Fruit fly (Drosophila melanogaster) whole organism, prepupa: ENCODE results near the gene CG32036.

Experiments
- Blimp-1 ChIP-seq: fragments of 200-800 bp; sonication (Bioruptor generic); optimal IDR thresholded peaks from 3 replicates; lab custom pipeline; 2017; ENCODE audit warnings: missing biosample characterization, missing genetic modification characterization, mild to moderate bottlenecking, moderate library complexity, missing genetic modification reagents
- CG10631 ChIP-seq: fragments of 200-800 bp; sonication (Bioruptor generic); optimal IDR thresholded peaks from 2 replicates; lab custom pipeline; 2016; ENCODE audit warnings: missing biosample characterization, missing genetic modification characterization
- CG10669 ChIP-seq: fragments of 200-800 bp; sonication (Bioruptor generic); optimal IDR thresholded peaks from 3 replicates; lab custom pipeline; 2018; ENCODE audit warnings: missing biosample characterization, mild to moderate bottlenecking, missing genetic modification characterization, moderate library complexity
- CG11762 ChIP-seq: fragments of 200-800 bp; sonication (Bioruptor generic); optimal IDR thresholded peaks from 3 replicates; lab custom pipeline; 2016; ENCODE audit warnings: missing biosample characterization, missing genetic modification characterization; ENCODE audit not compliant: insufficient read depth
- CG11902 ChIP-seq: fragments of 200-800 bp; sonication (Bioruptor generic); optimal IDR thresholded peaks from 3 replicates; lab custom pipeline; 2016; ENCODE audit warnings: missing biosample characterization, missing genetic modification characterization
- CG1621 ChIP-seq: fragments of 200-800 bp; sonication (Bioruptor generic); optimal IDR thresholded peaks from 3 replicates; lab custom pipeline; 2018; ENCODE audit warnings: missing biosample characterization, mild to moderate bottlenecking, missing genetic modification characterization
- CG16779 ChIP-seq: fragments of 200-800 bp; sonication (Bioruptor generic); optimal IDR thresholded peaks from 3 replicates; lab custom pipeline; 2017; ENCODE audit warnings: missing biosample characterization, mild to moderate bottlenecking, missing genetic modification characterization
- CG3032 ChIP-seq: fragments of 200-800 bp; optimal IDR thresholded peaks from 2 replicates; lab custom pipeline; 2019; ENCODE audit warnings: missing biosample characterization, mild to moderate bottlenecking, missing genetic modification characterization, moderate library complexity
- CG31627 ChIP-seq: fragments of 200-800 bp; sonication (Bioruptor generic); optimal IDR thresholded peaks from 3 replicates; lab custom pipeline; 2016; ENCODE audit warnings: missing biosample characterization, missing genetic modification characterization
- CG34406 ChIP-seq: fragments of 200-800 bp; sonication (Bioruptor generic); optimal IDR thresholded peaks from 3 replicates; lab custom pipeline; 2016; ENCODE audit warnings: missing biosample characterization, missing genetic modification characterization
- CG3919 ChIP-seq: fragments of 200-800 bp; sonication (Bioruptor generic); optimal IDR thresholded peaks from 3 replicates; lab custom pipeline; 2016; ENCODE audit warnings: missing biosample characterization, missing genetic modification characterization
- CG6276 ChIP-seq: fragments of 200-800 bp; sonication (Bioruptor generic); optimal IDR thresholded peaks from 2 replicates; lab custom pipeline; 2017; ENCODE audit warnings: missing biosample characterization, mild to moderate bottlenecking, missing genetic modification characterization
- CG6792 ChIP-seq: fragments of 200-800 bp; sonication (Bioruptor generic); optimal IDR thresholded peaks from 3 replicates; lab custom pipeline; 2016; ENCODE audit warnings: missing biosample characterization, missing genetic modification characterization
- CG6808 ChIP-seq: fragments of 200-800 bp; sonication (Bioruptor generic); optimal IDR thresholded peaks from 3 replicates; lab custom pipeline; 2017; ENCODE audit warnings: missing biosample characterization, missing genetic modification characterization, mild to moderate bottlenecking, moderate library complexity, missing genetic modification reagents
- CG6854 ChIP-seq: fragments of 200-800 bp; sonication (Bioruptor generic); optimal IDR thresholded peaks from 2 replicates; lab custom pipeline; 2017; ENCODE audit warnings: missing biosample characterization, mild to moderate bottlenecking, missing genetic modification characterization
- CG7368 ChIP-seq: fragments of 200-800 bp; sonication (Bioruptor generic); optimal IDR thresholded peaks from 3 replicates; lab custom pipeline; 2016; ENCODE audit warnings: missing biosample characterization, missing genetic modification characterization
- CG8319 ChIP-seq: fragments of 200-800 bp; sonication (Bioruptor generic); optimal IDR thresholded peaks from 3 replicates; lab custom pipeline; 2016; ENCODE audit warnings: missing biosample characterization, missing genetic modification characterization
- CG8632 ChIP-seq: fragments of 200-800 bp; sonication (Bioruptor generic); optimal IDR thresholded peaks from 3 replicates; lab custom pipeline; 2016; ENCODE audit warnings: missing biosample characterization, missing genetic modification characterization
- CG9139 ChIP-seq: fragments of 200-800 bp; sonication (Bioruptor generic); optimal IDR thresholded peaks from 3 replicates; lab custom pipeline; 2017; ENCODE audit warnings: missing biosample characterization, mild to moderate bottlenecking, missing genetic modification characterization
- Eip75B ChIP-seq: fragments of 200-800 bp; sonication (Bioruptor generic); optimal IDR thresholded peaks from 3 replicates; lab custom pipeline; 2016; ENCODE audit warnings: missing biosample characterization, missing genetic modification characterization
- Eip78C ChIP-seq: fragments of 200-800 bp; sonication (Bioruptor generic); peaks from one replicate; lab custom pipeline; 2016; ENCODE audit warnings: missing biosample characterization, missing genetic modification characterization
- Eip93F ChIP-seq: fragments of 200-800 bp; sonication (Bioruptor generic); optimal IDR thresholded peaks from 2 replicates; lab custom pipeline; 2016; ENCODE audit warnings: missing biosample characterization, mild to moderate bottlenecking, missing genetic modification characterization
- Ets21C ChIP-seq: fragments of 200-800 bp; sonication (Bioruptor generic); optimal IDR thresholded peaks from 3 replicates; lab custom pipeline; 2016; ENCODE audit warnings: missing biosample characterization, missing genetic modification characterization
- Ets96B ChIP-seq: fragments of 200-800 bp; optimal IDR thresholded peaks from 2 replicates; lab custom pipeline; 2019; ENCODE audit warnings: missing biosample characterization, mild to moderate bottlenecking, missing genetic modification characterization, moderate library complexity
- Gug ChIP-seq: fragments of 200-800 bp; sonication (Bioruptor generic); IDR thresholded peaks from 2 replicates; pipeline ENCODE4 v1.3.6; 2022; ENCODE audit warnings: missing biosample characterization, missing genetic modification characterization
- Hr38 ChIP-seq: sonication (Bioruptor generic); optimal IDR thresholded peaks from 2 replicates; lab custom pipeline; 2016; ENCODE audit warnings: missing biosample characterization, missing genetic modification characterization
- Hr39 ChIP-seq: fragments of 200-800 bp; sonication (Bioruptor generic); optimal IDR thresholded peaks from 2 replicates; lab custom pipeline; 2016; ENCODE audit warnings: missing biosample characterization, missing genetic modification characterization
- Hr4 ChIP-seq: fragments of 200-800 bp; sonication (Bioruptor generic); optimal IDR thresholded peaks from 3 replicates; lab custom pipeline; 2016; ENCODE audit warnings: missing biosample characterization, missing genetic modification characterization
- Lpt ChIP-seq: fragments of 200-800 bp; sonication (Bioruptor generic); optimal IDR thresholded peaks from 3 replicates; lab custom pipeline; 2016; ENCODE audit warnings: missing biosample characterization, missing genetic modification characterization
- Met ChIP-seq: fragments of 200-800 bp; sonication (Bioruptor generic); optimal IDR thresholded peaks from 3 replicates; lab custom pipeline; 2016; ENCODE audit warnings: missing biosample characterization, missing genetic modification characterization
- OdsH ChIP-seq: fragments of 200-800 bp; sonication (Bioruptor generic); optimal IDR thresholded peaks from 3 replicates; lab custom pipeline; 2016; ENCODE audit warnings: missing biosample characterization, missing genetic modification characterization
- Smox ChIP-seq: fragments of 200-800 bp; sonication (Bioruptor generic); optimal IDR thresholded peaks from 3 replicates; lab custom pipeline; 2016; ENCODE audit warnings: missing biosample characterization, missing genetic modification characterization
- Sox14 ChIP-seq: fragments of 200-800 bp; sonication (Bioruptor generic); optimal IDR thresholded peaks from 3 replicates; lab custom pipeline; 2016; ENCODE audit warnings: missing biosample characterization, missing genetic modification characterization
- Sox15 ChIP-seq: fragments of 200-800 bp; sonication (Bioruptor generic); optimal IDR thresholded peaks from 3 replicates; lab custom pipeline; 2016; ENCODE audit warnings: missing biosample characterization, missing genetic modification characterization
- cyc ChIP-seq: fragments of 200-800 bp; sonication (Bioruptor generic); optimal IDR thresholded peaks from 3 replicates; lab custom pipeline; 2016; ENCODE audit warnings: missing biosample characterization, missing genetic modification characterization
- dac ChIP-seq: fragments of 200-800 bp; sonication (Bioruptor generic); optimal IDR thresholded peaks from 2 replicates; lab custom pipeline; 2017; ENCODE audit warnings: missing biosample characterization, mild to moderate bottlenecking, missing genetic modification characterization
- dsx ChIP-seq: fragments of 200-800 bp; optimal IDR thresholded peaks from 3 replicates; lab custom pipeline; 2019; ENCODE audit warnings: missing biosample characterization, mild to moderate bottlenecking, missing genetic modification characterization, moderate library complexity; ENCODE audit not compliant: poor library complexity, severe bottlenecking
- eg ChIP-seq: fragments of 200-800 bp; sonication (Bioruptor generic); IDR thresholded peaks from 3 replicates; pipeline ENCODE4 v1.3.6; 2022; ENCODE audit warnings: missing biosample characterization, missing genetic modification characterization
- fd59A ChIP-seq: fragments of 200-800 bp; sonication (Bioruptor generic); optimal IDR thresholded peaks from 2 replicates; lab custom pipeline; 2017; ENCODE audit warnings: missing biosample characterization, mild to moderate bottlenecking, missing genetic modification characterization, missing genetic modification reagents
- fd85E ChIP-seq: fragments of 200-800 bp; sonication (Bioruptor generic); optimal IDR thresholded peaks from 3 replicates; lab custom pipeline; 2016; ENCODE audit warnings: missing biosample characterization, missing genetic modification characterization
- lz ChIP-seq: fragments of 200-800 bp; sonication (Bioruptor generic); optimal IDR thresholded peaks from 3 replicates; lab custom pipeline; 2016; ENCODE audit warnings: missing biosample characterization, missing genetic modification characterization
- pdm3 ChIP-seq: fragments of 200-800 bp; sonication (Bioruptor generic); optimal IDR thresholded peaks from 3 replicates; lab custom pipeline; 2016; ENCODE audit warnings: missing biosample characterization, missing genetic modification characterization
- spab ChIP-seq: fragments of 200-800 bp; sonication (Bioruptor generic); optimal IDR thresholded peaks from 2 replicates; lab custom pipeline; 2017; ENCODE audit warnings: missing biosample characterization, mild to moderate bottlenecking, missing genetic modification characterization, missing genetic modification reagents
- ss ChIP-seq, 2 experiments: fragments of 200-800 bp; sonication (Bioruptor generic); optimal IDR thresholded peaks; 2 replicates in 1 of 2; 3 replicates in 1 of 2; lab custom pipeline; 2017 to 2018; ENCODE audit warnings: mild to moderate bottlenecking in 2 of 2, missing biosample characterization in 2 of 2, missing genetic modification characterization in 2 of 2, moderate library complexity in 1 of 2
- svp ChIP-seq: fragments of 200-800 bp; sonication (Bioruptor generic); peaks from one replicate; lab custom pipeline; 2016; ENCODE audit warnings: missing biosample characterization, missing genetic modification characterization
- topi ChIP-seq: fragments of 200-800 bp; sonication (Bioruptor generic); optimal IDR thresholded peaks from 3 replicates; lab custom pipeline; 2016; ENCODE audit warnings: missing biosample characterization, missing genetic modification characterization
- vri ChIP-seq: fragments of 200-800 bp; sonication (Bioruptor generic); optimal IDR thresholded peaks from 3 replicates; lab custom pipeline; 2016; ENCODE audit warnings: missing biosample characterization, mild to moderate bottlenecking, missing genetic modification characterization

Gene CG32036

DNA sequence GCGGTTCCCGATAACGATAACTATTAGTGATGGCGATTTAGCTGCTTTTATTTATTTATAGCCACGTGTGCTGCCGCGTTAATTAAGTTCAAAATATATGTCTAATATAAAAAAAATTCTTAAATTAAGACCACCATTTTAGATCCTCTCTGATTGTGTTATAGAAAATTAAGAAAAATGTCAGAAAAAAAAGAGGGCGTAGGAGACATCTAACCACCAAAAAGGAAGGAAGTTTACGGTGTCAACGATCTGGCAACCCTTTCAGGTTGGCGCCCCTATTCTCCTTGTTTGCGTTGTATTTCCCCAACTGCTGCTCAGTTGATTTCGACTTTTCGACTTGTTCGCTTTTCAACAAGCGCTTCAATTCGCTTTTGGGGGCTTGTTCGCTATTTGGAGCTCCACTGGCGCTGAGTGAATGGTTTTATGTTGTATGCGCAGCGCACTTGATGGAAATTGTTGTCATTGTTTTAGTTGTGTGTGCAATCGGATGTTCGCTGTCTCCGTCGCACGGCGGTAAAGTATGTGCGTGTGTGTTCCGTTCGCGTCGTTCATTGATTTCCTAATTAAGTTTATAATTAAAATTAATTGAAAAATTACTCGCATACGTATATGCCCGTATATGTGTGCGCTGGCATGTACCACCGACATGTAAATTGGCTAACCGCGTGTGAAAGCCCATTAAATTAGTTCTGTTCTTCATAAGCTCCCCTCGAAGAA lies 28.1 kb downstream of the CG32036 start, which contains the start of the genes CG3434 and CG44838 (continued):
- TF ChIP-seq eg (GFP tag; lab: Robert Waterston, UW) (peak; percentile 75), CG6808 (peak; percentile 41), Sox14 (GFP tag; lab: Kevin White, UChicago) (peak; percentile 86), svp (GFP tag; lab: Kevin White, UChicago) (peak; percentile 90), CG11762 (GFP tag; lab: Kevin White, UChicago) (peak; percentile 20), pdm3 (peak; percentile 80), CG6854 (peak; percentile 53), Eip93F (GFP tag; lab: Kevin White, UChicago) (peak; percentile 69), Ets96B (tag; lab: Kevin White, UChicago) (peak; percentile 68)

dm6 chr3L:9457619-9458092 lies 31.4 kb downstream of the CG32036 start, which contains the start of gene CG3437:
TSS of gene CG3437 (minus strand) at chr3L:9457669.
- TF ChIP-seq Sox15 (GFP tag; lab: Kevin White, UChicago) (peak; percentile 99), CG3919 (GFP tag; lab: Kevin White, UChicago) (peak; percentile 99), CG7368 (GFP tag; lab: Kevin White, UChicago) (peak; percentile 98), CG16779 (tag; lab: Kevin White, UChicago) (peak; percentile 99), CG10631 (GFP tag; lab: Kevin White, UChicago) (peak; percentile 99), CG6276 (GFP tag; lab: Kevin White, UChicago) (peak; percentile 100), CG6792 (peak; percentile 99), CG6808 (peak; percentile 99), Ets21C (GFP tag; lab: Kevin White, UChicago) (peak; percentile 99), CG10669 (GFP tag; lab: Kevin White, UChicago) (peak; percentile 99), CG11902 (peak; percentile 99), CG31627 (peak; percentile 99), ss (GFP tag; optimal IDR thresholded peaks at IDR 0.05; lab: Kevin White, UChicago) (peak; percentile 99), Met (GFP tag; lab: Kevin White, UChicago) (peak; percentile 99), spab (peak; percentile 99), fd85E (GFP tag; lab: Kevin White, UChicago) (peak; percentile 96), CG8319 (GFP tag; lab: Kevin White, UChicago) (peak; percentile 98), Hr38 (GFP tag; lab: Kevin White, UChicago) (peak; percentile 96), CG9139 (peak; percentile 98), Smox (GFP tag; lab: Kevin White, UChicago) (peak; percentile 99), CG6854 (peak; percentile 99), svp (GFP tag; lab: Kevin White, UChicago) (peak; percentile 100), cyc (GFP tag; lab: Kevin White, UChicago) (peak; percentile 99), lz (GFP tag; lab: Kevin White, UChicago) (peak; percentile 100), Hr39 (GFP tag; lab: Kevin White, UChicago) (peak; percentile 99), Lpt (peak; percentile 98), Eip93F (GFP tag; lab: Kevin White, UChicago) (peak; percentile 98), CG11762 (GFP tag; lab: Kevin White, UChicago) (peak; percentile 99), CG34406 (GFP tag; lab: Kevin White, UChicago) (peak; percentile 99), OdsH (GFP tag; lab: Kevin White, UChicago) (peak; percentile 99), Sox14 (GFP tag; lab: Kevin White, UChicago) (peak; percentile 100), dac (GFP tag; lab: Kevin White, UChicago) (peak; percentile 99), Eip75B (GFP tag; lab: Kevin White, UChicago) (peak; percentile 100), dsx (GFP tag; lab: Kevin White, UChicago) (peak; percentile 97), CG1621 (tag; lab: Kevin White, UChicago) (peak; percentile 99), CG3032 (tag; lab: Kevin White, UChicago) (peak; percentile 98), Hr4 (peak; percentile 100), fd59A (peak; percentile 99), CG8632 (peak; percentile 99), vri (GFP tag; lab: Kevin White, UChicago) (peak; percentile 99), Ets96B (tag; lab: Kevin White, UChicago) (peak; percentile 98), Gug (GFP tag; lab: Robert Waterston, UW) (peak; percentile 100), Blimp-1 (GFP tag; lab: Kevin White, UChicago) (peak; percentile 97), topi (GFP tag; lab: Kevin White, UChicago) (peak; percentile 99), Eip78C (peak; percentile 100)
